Fruit fly (Drosophila melanogaster): ENCODE results near the gene Toll-9.

The Toll-9 gene

dm6 chr3L:20385969-20386370 is 19.4 kb upstream of the Toll-9 start (continued):
- TF ChIP-seq dysf (GFP tag; IDR thresholded peaks at IDR 0.05), result no peak
- TF ChIP-seq CG6765 (GFP tag; optimal IDR thresholded peaks at IDR 0.05), result peak; percentile 22
- no peak for TF ChIP-seq CG16779 (GFP tag; IDR thresholded peaks at IDR 0.05)
- TF ChIP-seq chinmo (GFP tag; IDR thresholded peaks at IDR 0.05; ENCODE audit: partially characterized antibody), result peak; percentile 55; the same call in 1 of the 4 replicates
- TF ChIP-seq fd3F (GFP tag; optimal IDR thresholded peaks at IDR 0.05), result no peak
- no peak for TF ChIP-seq CG12104 (GFP tag; optimal IDR thresholded peaks at IDR 0.05)
- TF ChIP-seq unpg (GFP tag; optimal IDR thresholded peaks at IDR 0.05), result no peak
- TF ChIP-seq crol (GFP tag; IDR thresholded peaks at IDR 0.05), result no peak

dm6 chr3L:20385408-20385807 is 18.9 kb upstream of the Toll-9 start:
- TF ChIP-seq exex (tag; optimal IDR thresholded peaks at IDR 0.05) (peak; percentile 83), lab (GFP tag; optimal IDR thresholded peaks at IDR 0.05) (no peak), mirr (GFP tag; optimal IDR thresholded peaks at IDR 0.05) (peak; percentile 77), Drgx (GFP tag; IDR thresholded peaks at IDR 0.05) (peak; percentile 23; the same call in 1 of the 2 replicates), CG15479 (GFP tag; optimal IDR thresholded peaks at IDR 0.05) (peak; percentile 81), CG1832 (GFP tag; optimal IDR thresholded peaks at IDR 0.05) (no peak), CG17361 (GFP tag; IDR thresholded peaks at IDR 0.05) (no peak), Sry-δ (GFP tag; optimal IDR thresholded peaks at IDR 0.05) (no peak), CG2199 (GFP tag; IDR thresholded peaks at IDR 0.05) (peak; percentile 53; the same call in 1 of the 3 replicates), grn (GFP tag; optimal IDR thresholded peaks at IDR 0.05) (peak; percentile 87), CrebB (tag; optimal IDR thresholded peaks at IDR 0.05) (peak; percentile 17), bsh (GFP tag; optimal IDR thresholded peaks at IDR 0.05) (no peak), ci (GFP tag; IDR thresholded peaks at IDR 0.05) (peak; percentile 24; the same call in 1 of the 3 replicates), CG8290 (GFP tag; optimal IDR thresholded peaks at IDR 0.05) (no peak), CG8290 (tag; optimal IDR thresholded peaks at IDR 0.05) (peak in 1 of 2 experiments; percentile 15), CG18599 (GFP tag; optimal IDR thresholded peaks at IDR 0.05) (peak; percentile 36), NfI (GFP tag; optimal IDR thresholded peaks at IDR 0.05) (no peak), CG4360 (GFP tag; IDR thresholded peaks at IDR 0.05) (no peak), CG10274 (GFP tag; optimal IDR thresholded peaks at IDR 0.05) (peak; percentile 58), sens-2 (GFP tag; IDR thresholded peaks at IDR 0.05) (peak; percentile 85), D19A (tag; optimal IDR thresholded peaks at IDR 0.05) (peak; percentile 47), sug (tag; optimal IDR thresholded peaks at IDR 0.05) (peak; percentile 64), Lhr (GFP tag; optimal IDR thresholded peaks at IDR 0.05) (no peak), BtbVII (GFP tag; optimal IDR thresholded peaks at IDR 0.05) (no peak), CG3995 (GFP tag; optimal IDR thresholded peaks at IDR 0.05) (peak; percentile 8), GATAe (GFP tag; conservative IDR thresholded peaks at IDR 0.05) (peak; percentile 58; the same call in 1 of the 2 replicates), CG7357 (GFP tag; IDR thresholded peaks at IDR 0.05) (no peak), chm (GFP tag; IDR thresholded peaks at IDR 0.05) (0 out of 2 replicates have a peak, but pooled peaks have one; percentile 24), chinmo (GFP tag; IDR thresholded peaks at IDR 0.05; ENCODE audit: partially characterized antibody) (peak; percentile 49; the same call in 2 of the 4 replicates), sd (tag; optimal IDR thresholded peaks at IDR 0.05) (peak; percentile 83)

- TF ChIP-seq sens (GFP tag), result peak; percentile 61
- TF ChIP-seq cato (GFP tag; optimal IDR thresholded peaks at IDR 0.05; ENCODE audit: borderline replicate concordance), result no peak
These were observed 18.5 kb upstream of the Toll-9 start for dm6 chr3L:20385006-20385405.

All from whole organism, embryonic.